Worm (Caenorhabditis elegans) whole organism, L3 larva: ENCODE data around the gene F37A8.5.
A peak's percentile ranks its signal among the peaks of the same experiment; 100 is the strongest.

ENCODE experiments used
- R02D3.7 ChIP-seq: fragments of 150-350 bp; optimal IDR thresholded peaks from 2 replicates; lab custom pipeline; 2014; ENCODE audit warnings: missing biosample characterization, missing genetic modification characterization
- ZK546.5 ChIP-seq: sonication (generic microtip); optimal IDR thresholded peaks from 2 replicates; lab custom pipeline; 2017; ENCODE audit warnings: missing biosample characterization, missing genetic modification characterization
- aly-2 ChIP-seq: fragments of 150-350 bp; optimal IDR thresholded peaks from 2 replicates; lab custom pipeline; 2014; ENCODE audit warnings: missing biosample characterization, missing genetic modification characterization
- ama-1 ChIP-seq: fragments of 150-350 bp; optimal IDR thresholded peaks from 2 replicates; lab custom pipeline; 2018
- ceh-16 ChIP-seq: sonication (generic microtip); optimal IDR thresholded peaks from 2 replicates; lab custom pipeline; 2017; ENCODE audit warnings: missing biosample characterization, missing genetic modification characterization
- ceh-28 ChIP-seq: fragments of 150-350 bp; optimal IDR thresholded peaks from 2 replicates; lab custom pipeline; 2014; ENCODE audit warnings: missing biosample characterization, missing genetic modification reagents, missing genetic modification characterization
- ceh-9 ChIP-seq: sonication (generic microtip); optimal IDR thresholded peaks from 2 replicates; lab custom pipeline; 2018; ENCODE audit warnings: missing biosample characterization, missing genetic modification characterization
- daf-12 ChIP-seq: fragments of 150-350 bp; optimal IDR thresholded peaks from 2 replicates; lab custom pipeline; 2014; ENCODE audit warnings: missing biosample characterization, missing genetic modification reagents, missing genetic modification characterization
- egl-27 ChIP-seq: sonication (generic microtip); optimal IDR thresholded peaks from 4 replicates; lab custom pipeline; 2017; ENCODE audit warnings: missing biosample characterization, missing genetic modification reagents, missing genetic modification characterization
- egl-5 ChIP-seq: fragments of 150-350 bp; optimal IDR thresholded peaks from 2 replicates; lab custom pipeline; 2017; ENCODE audit warnings: missing biosample characterization, missing genetic modification reagents, missing genetic modification characterization, inconsistent platforms
- elt-1 ChIP-seq: fragments of 150-350 bp; optimal IDR thresholded peaks from 2 replicates; lab custom pipeline; 2014; ENCODE audit warnings: missing biosample characterization, missing genetic modification characterization
- elt-2 ChIP-seq: sonication (generic microtip); optimal IDR thresholded peaks from 2 replicates; lab custom pipeline; 2016; ENCODE audit warnings: missing genetic modification reagents, mild to moderate bottlenecking, missing genetic modification characterization, missing compliant biosample characterization
- elt-3 ChIP-seq, 3 experiments: fragments of 150-350 bp in 1 of 3; sonication (generic microtip) in 2 of 3; optimal IDR thresholded peaks; 2 replicates in 2 of 3; 4 replicates in 1 of 3; lab custom pipeline; 2014 to 2017; ENCODE audit warnings: missing biosample characterization in 3 of 3, missing genetic modification characterization in 3 of 3
- fkh-10 ChIP-seq: sonication (generic microtip); optimal IDR thresholded peaks from 2 replicates; lab custom pipeline; 2017; ENCODE audit warnings: missing biosample characterization, missing genetic modification reagents, missing genetic modification characterization
- fos-1 ChIP-seq: fragments of 150-350 bp; optimal IDR thresholded peaks from 2 replicates; lab custom pipeline; 2014; ENCODE audit warnings: missing biosample characterization, missing genetic modification characterization
- hmg-11 ChIP-seq: sonication (generic microtip); optimal IDR thresholded peaks from 2 replicates; lab custom pipeline; 2016; ENCODE audit warnings: missing genetic modification characterization, missing compliant biosample characterization
- jun-1 ChIP-seq: fragments of 150-350 bp; optimal IDR thresholded peaks from 2 replicates; lab custom pipeline; 2014; ENCODE audit warnings: missing biosample characterization, missing genetic modification reagents, missing genetic modification characterization
- lin-39 ChIP-seq: fragments of 150-350 bp; optimal IDR thresholded peaks from 2 replicates; lab custom pipeline; 2018; ENCODE audit warnings: missing biosample characterization, missing genetic modification reagents, missing genetic modification characterization
- lsy-12 ChIP-seq: sonication (generic microtip); optimal IDR thresholded peaks from 2 replicates; lab custom pipeline; 2016; ENCODE audit warnings: mild to moderate bottlenecking, missing genetic modification characterization, missing compliant biosample characterization
- mdl-1 ChIP-seq: fragments of 150-350 bp; optimal IDR thresholded peaks from 2 replicates; lab custom pipeline; 2014; ENCODE audit warnings: missing biosample characterization, missing genetic modification characterization
- nfya-1 ChIP-seq: sonication (generic microtip); optimal IDR thresholded peaks from 2 replicates; lab custom pipeline; 2017; ENCODE audit warnings: missing genetic modification characterization, mild to moderate bottlenecking, missing compliant biosample characterization, antibody characterized with exemption, moderate library complexity; ENCODE audit not compliant: insufficient read depth
- nhr-12 ChIP-seq: fragments of 150-350 bp; optimal IDR thresholded peaks from 2 replicates; lab custom pipeline; 2014; ENCODE audit warnings: missing biosample characterization, missing genetic modification characterization
- nhr-237 ChIP-seq: fragments of 150-350 bp; optimal IDR thresholded peaks from 2 replicates; lab custom pipeline; 2014; ENCODE audit warnings: missing biosample characterization, missing genetic modification characterization
- nhr-25 ChIP-seq: sonication (generic microtip); optimal IDR thresholded peaks from 2 replicates; lab custom pipeline; 2017; ENCODE audit warnings: missing biosample characterization, missing genetic modification characterization
- nhr-28 ChIP-seq: fragments of 150-350 bp; optimal IDR thresholded peaks from 2 replicates; lab custom pipeline; 2014; ENCODE audit warnings: missing biosample characterization, missing genetic modification characterization
- nhr-43 ChIP-seq: sonication (generic microtip); optimal IDR thresholded peaks from 2 replicates; lab custom pipeline; 2016; ENCODE audit warnings: mild to moderate bottlenecking, missing genetic modification characterization, missing compliant biosample characterization; ENCODE audit not compliant: poor library complexity, severe bottlenecking
- nhr-67 ChIP-seq: fragments of 150-350 bp; optimal IDR thresholded peaks from 2 replicates; lab custom pipeline; 2014; ENCODE audit warnings: missing biosample characterization, missing genetic modification characterization
- nhr-77 ChIP-seq: fragments of 150-350 bp; optimal IDR thresholded peaks from 2 replicates; lab custom pipeline; 2014; ENCODE audit warnings: missing biosample characterization, missing genetic modification characterization
- pha-4 ChIP-seq: fragments of 150-350 bp; optimal IDR thresholded peaks from 2 replicates; lab custom pipeline; 2014; ENCODE audit warnings: missing biosample characterization, missing genetic modification reagents, missing genetic modification characterization
- pqm-1 ChIP-seq: fragments of 150-350 bp; optimal IDR thresholded peaks from 2 replicates; lab custom pipeline; 2017; ENCODE audit warnings: missing biosample characterization, missing genetic modification characterization, inconsistent platforms
- sea-2 ChIP-seq: fragments of 150-350 bp; sonication (generic microtip); optimal IDR thresholded peaks from 4 replicates; lab custom pipeline; 2014; ENCODE audit warnings: missing biosample characterization, missing genetic modification reagents, missing genetic modification characterization
- skn-1 ChIP-seq: fragments of 150-350 bp; optimal IDR thresholded peaks from 2 replicates; lab custom pipeline; 2014; ENCODE audit warnings: missing biosample characterization, missing genetic modification characterization
- snpc-4 ChIP-seq: fragments of 150-350 bp; optimal IDR thresholded peaks from 2 replicates; lab custom pipeline; 2014; ENCODE audit warnings: missing biosample characterization, missing genetic modification characterization
- tbx-2 ChIP-seq: sonication (generic microtip); optimal IDR thresholded peaks from 2 replicates; lab custom pipeline; 2016; ENCODE audit warnings: mild to moderate bottlenecking, missing genetic modification characterization, missing compliant biosample characterization
- unc-39 ChIP-seq: sonication (generic microtip); optimal IDR thresholded peaks from 4 replicates; lab custom pipeline; 2017; ENCODE audit warnings: missing biosample characterization, missing genetic modification characterization
- unc-62 ChIP-seq: fragments of 150-350 bp; sonication (generic microtip); optimal IDR thresholded peaks from 4 replicates; lab custom pipeline; 2014; ENCODE audit warnings: missing biosample characterization, missing genetic modification reagents, missing genetic modification characterization
- zag-1 ChIP-seq: fragments of 150-350 bp; optimal IDR thresholded peaks from 2 replicates; lab custom pipeline; 2014; ENCODE audit warnings: missing biosample characterization, missing genetic modification characterization
- ztf-11 ChIP-seq: fragments of 150-350 bp; optimal IDR thresholded peaks from 2 replicates; lab custom pipeline; 2014; ENCODE audit warnings: missing biosample characterization, missing genetic modification characterization
- ztf-4 ChIP-seq: fragments of 150-350 bp; optimal IDR thresholded peaks from 2 replicates; lab custom pipeline; 2014; ENCODE audit warnings: missing biosample characterization, missing genetic modification characterization

Gene F37A8.5

ce11 chrIII:3957119-3957739 lies 805 bp downstream of the F37A8.5 start:
- TF ChIP-seq nhr-12 (tag; lab: Kevin White, UChicago) (no peak), ama-1 (peak; percentile 69), fos-1 (no peak), pqm-1 (tag; lab: Kevin White, UChicago) (no peak), nhr-28 (tag; lab: Kevin White, UChicago) (no peak), elt-2 (tag; lab: Kevin White, UChicago) (no peak), daf-12 (tag; lab: Kevin White, UChicago) (no peak), snpc-4 (peak; percentile 72), unc-62 (GFP tag; lab: Kevin White, UChicago) (no peak), egl-5 (tag; lab: Kevin White, UChicago) (peak; percentile 8)

- TF ChIP-seq pha-4 = peak; percentile 10
- TF ChIP-seq ama-1 = peak; percentile 51
- TF ChIP-seq hmg-11 (tag; lab: Kevin White, UChicago) = no peak
These were observed 1.4 kb downstream of the F37A8.5 start for ce11 chrIII:3957850-3958249.

ce11 chrIII:3959206-3959605 lies 2.8 kb downstream of the F37A8.5 start:
- TF ChIP-seq tbx-2 = no peak
- no peak for TF ChIP-seq pha-4
- no peak for TF ChIP-seq nhr-43
- no peak for TF ChIP-seq snpc-4
- TF ChIP-seq daf-12 (tag; lab: Kevin White, UChicago) = no peak
- no peak for TF ChIP-seq nhr-25
- no peak for TF ChIP-seq lsy-12 (tag; lab: Kevin White, UChicago)
- TF ChIP-seq ztf-4 (tag; lab: Kevin White, UChicago) = no peak
- TF ChIP-seq ceh-9 (tag; lab: Kevin White, UChicago) = no peak
- no peak for TF ChIP-seq nhr-77 (tag; lab: Kevin White, UChicago)
- no peak for TF ChIP-seq elt-2 (tag; lab: Kevin White, UChicago)
- TF ChIP-seq R02D3.7 (tag; lab: Kevin White, UChicago) = no peak
- TF ChIP-seq ceh-28 = no peak
- no peak for TF ChIP-seq unc-39 (tag; lab: Kevin White, UChicago)
- TF ChIP-seq elt-3 (tag; optimal IDR thresholded peaks at IDR 0.05; lab: Kevin White, UChicago) = no peak
- TF ChIP-seq, all 47 proteins: peak for 0

- peak; percentile 3 for TF ChIP-seq nfya-1 (tag; lab: Kevin White, UChicago)
- no peak for TF ChIP-seq lin-39
- no peak for TF ChIP-seq ceh-16 (tag; lab: Kevin White, UChicago)
- no peak for TF ChIP-seq egl-5 (tag; lab: Kevin White, UChicago)
- TF ChIP-seq skn-1 (tag; lab: Kevin White, UChicago) = no peak
- no peak for TF ChIP-seq ceh-9 (tag; lab: Kevin White, UChicago)
- no peak for TF ChIP-seq nhr-67
- TF ChIP-seq elt-1 (tag; lab: Kevin White, UChicago) = no peak
- TF ChIP-seq aly-2 (tag; lab: Kevin White, UChicago) = no peak
- TF ChIP-seq mdl-1 = no peak
- TF ChIP-seq nhr-43 = no peak
- no peak for TF ChIP-seq ceh-28
- no peak for TF ChIP-seq sea-2 (GFP tag; lab: Kevin White, UChicago)
- no peak for TF ChIP-seq fkh-10
- no peak for TF ChIP-seq elt-3 (tag; optimal IDR thresholded peaks at IDR 0.05; lab: Kevin White, UChicago)
- no peak for TF ChIP-seq ztf-4 (tag; lab: Kevin White, UChicago)
- TF ChIP-seq elt-2 (tag; lab: Kevin White, UChicago) = peak; percentile 46
- TF ChIP-seq egl-27 (tag; lab: Kevin White, UChicago) = no peak
- peak; percentile 38 for TF ChIP-seq pqm-1 (tag; lab: Kevin White, UChicago)
- TF ChIP-seq nhr-237 (tag; lab: Kevin White, UChicago) = no peak
- no peak for TF ChIP-seq ZK546.5 (tag; lab: Kevin White, UChicago)
- TF ChIP-seq nhr-28 (tag; lab: Kevin White, UChicago) = no peak
- no peak for TF ChIP-seq jun-1 (tag; lab: Kevin White, UChicago)
- no peak for TF ChIP-seq tbx-2
- no peak for TF ChIP-seq ztf-11
- no peak for TF ChIP-seq zag-1 (tag; lab: Kevin White, UChicago)
- peak; percentile 71 for TF ChIP-seq pha-4
These were observed 3.6 kb downstream of the F37A8.5 start, which contains the start of gene R10E9.3 for ce11 chrIII:3959987-3960386. R10E9.3 (plus strand) TSS chrIII:3960221.
